Fruit fly (Drosophila melanogaster) whole organism, embryonic: ENCODE data around the gene CG4025.

Experiments used
- CG10654 ChIP-seq: fragments of 200-800 bp; sonication (Bioruptor generic); optimal IDR thresholded peaks from 2 replicates; lab custom pipeline; 2016; ENCODE audit warnings: missing biosample characterization, missing genetic modification characterization
- CG11695 ChIP-seq: fragments of 200-800 bp; sonication (Bioruptor generic); IDR thresholded peaks from 3 replicates; pipeline ENCODE4 v1.3.6; 2022; ENCODE audit warnings: missing biosample characterization, missing genetic modification characterization
- CG12659 ChIP-seq: fragments of 200-800 bp; sonication (Bioruptor generic); optimal IDR thresholded peaks from 3 replicates; lab custom pipeline; 2017; ENCODE audit warnings: mild to moderate bottlenecking, missing biosample characterization, missing genetic modification reagents, missing genetic modification characterization
- CG13894 ChIP-seq: fragments of 200-800 bp; sonication (Bioruptor generic); optimal IDR thresholded peaks from 3 replicates; lab custom pipeline; 2018; ENCODE audit warnings: missing biosample characterization, mild to moderate bottlenecking, missing genetic modification characterization, moderate library complexity
- CG1792 ChIP-seq: fragments of 200-800 bp; sonication (Bioruptor generic); optimal IDR thresholded peaks from 2 replicates; lab custom pipeline; 2016; ENCODE audit warnings: missing biosample characterization, missing genetic modification characterization
- CG2116 ChIP-seq: fragments of 200-800 bp; sonication (Bioruptor generic); optimal IDR thresholded peaks from 3 replicates; lab custom pipeline; 2018; ENCODE audit warnings: missing biosample characterization, mild to moderate bottlenecking, missing genetic modification characterization
- CG2120 ChIP-seq: fragments of 200-800 bp; sonication (Bioruptor generic); optimal IDR thresholded peaks from 3 replicates; lab custom pipeline; 2016; ENCODE audit warnings: missing biosample characterization, missing genetic modification characterization
- CG30431 ChIP-seq: fragments of 200-800 bp; sonication (Bioruptor generic); optimal IDR thresholded peaks from 2 replicates; lab custom pipeline; 2017; ENCODE audit warnings: missing biosample characterization, missing genetic modification characterization
- CG3163 ChIP-seq: fragments of 200-800 bp; sonication (Bioruptor generic); optimal IDR thresholded peaks from 3 replicates; lab custom pipeline; 2016; ENCODE audit warnings: missing biosample characterization, missing genetic modification characterization
- CG33213 ChIP-seq: fragments of 200-800 bp; sonication (Bioruptor generic); optimal IDR thresholded peaks from 3 replicates; lab custom pipeline; 2016; ENCODE audit warnings: missing biosample characterization, missing genetic modification characterization
- CG3847 ChIP-seq: fragments of 200-800 bp; sonication (Bioruptor generic); IDR thresholded peaks from 2 replicates; pipeline ENCODE4 v1.3.6; 2022; ENCODE audit warnings: missing biosample characterization, missing genetic modification characterization
- CG4328 ChIP-seq: fragments of 200-800 bp; sonication (Bioruptor generic); optimal IDR thresholded peaks from 3 replicates; lab custom pipeline; 2017; ENCODE audit warnings: missing biosample characterization, missing genetic modification reagents, missing genetic modification characterization
- CG4707 ChIP-seq: fragments of 200-800 bp; sonication (Bioruptor generic); optimal IDR thresholded peaks from 2 replicates; lab custom pipeline; 2018; ENCODE audit warnings: missing biosample characterization, mild to moderate bottlenecking, missing genetic modification characterization, moderate library complexity
- CG5180 ChIP-seq: fragments of 200-800 bp; sonication (Bioruptor generic); optimal IDR thresholded peaks from 3 replicates; lab custom pipeline; 2017; ENCODE audit warnings: missing biosample characterization, missing genetic modification characterization, mild to moderate bottlenecking, moderate library complexity, missing genetic modification reagents
- CG7987 ChIP-seq: fragments of 200-800 bp; sonication (Bioruptor generic); optimal IDR thresholded peaks from 2 replicates; lab custom pipeline; 2018; ENCODE audit warnings: missing biosample characterization, mild to moderate bottlenecking, missing genetic modification characterization, moderate library complexity
- Drgx ChIP-seq: fragments of 200-800 bp; sonication (Bioruptor generic); IDR thresholded peaks from 2 replicates; pipeline ENCODE4 v1.3.6; 2022; ENCODE audit warnings: missing biosample characterization, missing genetic modification characterization
- E2f1 ChIP-seq: fragments of 200-800 bp; sonication (Bioruptor generic); IDR thresholded peaks from 2 replicates; pipeline ENCODE4 v1.3.6; 2022; ENCODE audit warnings: missing biosample characterization, missing genetic modification characterization
- Hey ChIP-seq: fragments of 200-800 bp; sonication (Bioruptor generic); optimal IDR thresholded peaks from 3 replicates; lab custom pipeline; 2018; ENCODE audit warnings: missing biosample characterization, mild to moderate bottlenecking, missing genetic modification characterization
- Hr3 ChIP-seq: fragments of 200-800 bp; sonication (Bioruptor generic); optimal IDR thresholded peaks from 3 replicates; lab custom pipeline; 2016; ENCODE audit warnings: missing biosample characterization, missing genetic modification characterization
- Hsf ChIP-seq: fragments of 200-800 bp; sonication (Bioruptor generic); optimal IDR thresholded peaks from 3 replicates; lab custom pipeline; 2016; ENCODE audit warnings: missing biosample characterization, missing genetic modification characterization
- MTF-1 ChIP-seq: fragments of 200-800 bp; sonication (Bioruptor generic); optimal IDR thresholded peaks from 2 replicates; lab custom pipeline; 2018; ENCODE audit warnings: missing biosample characterization, mild to moderate bottlenecking, missing genetic modification characterization, borderline replicate concordance
- Med ChIP-seq: fragments of 200-800 bp; sonication (Bioruptor generic); peaks from one replicate; lab custom pipeline; 2016; ENCODE audit warnings: missing biosample characterization, missing genetic modification characterization, mild to moderate bottlenecking, inconsistent platforms, moderate library complexity
- Pdp1 ChIP-seq, 2 experiments: fragments of 200-800 bp; sonication (Bioruptor generic); optimal IDR thresholded peaks; 3 replicates each; lab custom pipeline; 2016; ENCODE audit warnings: missing biosample characterization in 2 of 2, missing genetic modification characterization in 2 of 2, mild to moderate bottlenecking in 1 of 2, moderate library complexity in 1 of 2
- Sry-β ChIP-seq: fragments of 200-800 bp; sonication (Bioruptor generic); optimal IDR thresholded peaks from 2 replicates; lab custom pipeline; 2018; ENCODE audit warnings: missing biosample characterization, mild to moderate bottlenecking, missing genetic modification characterization, moderate library complexity
- Trl ChIP-seq, 3 experiments: fragments of >200 bp in 2 of 3; fragments of 200-800 bp in 1 of 3; sonication (Bioruptor generic) in 1 of 3; optimal IDR thresholded peaks; 2 replicates in 1 of 3; 3 replicates in 2 of 3; lab custom pipeline; 2016 to 2017; ENCODE audit warnings: missing biosample characterization in 1 of 3, missing genetic modification characterization in 1 of 3
- ac ChIP-seq: fragments of 200-800 bp; sonication (Bioruptor generic); optimal IDR thresholded peaks from 3 replicates; lab custom pipeline; 2017; ENCODE audit warnings: missing biosample characterization, mild to moderate bottlenecking, missing genetic modification characterization
- amos ChIP-seq: fragments of 200-800 bp; sonication (Bioruptor generic); IDR thresholded peaks from 2 replicates; pipeline ENCODE4 v1.3.6; 2022; ENCODE audit warnings: missing biosample characterization, missing genetic modification characterization; ENCODE audit not compliant: partially characterized antibody
- aop ChIP-seq: fragments of 200-800 bp; sonication (Bioruptor generic); IDR thresholded peaks from 2 replicates; pipeline ENCODE4 v1.3.6; 2022; ENCODE audit warnings: missing biosample characterization, missing genetic modification characterization
- ase ChIP-seq: fragments of 200-800 bp; sonication (Bioruptor generic); IDR thresholded peaks from 3 replicates; pipeline ENCODE4 v1.3.6; 2022; ENCODE audit warnings: missing biosample characterization, missing genetic modification characterization
- az2 ChIP-seq: fragments of 200-800 bp; sonication (Bioruptor generic); optimal IDR thresholded peaks from 3 replicates; lab custom pipeline; 2016; ENCODE audit warnings: missing biosample characterization, missing genetic modification characterization
- btn ChIP-seq: fragments of 200-800 bp; sonication (Bioruptor generic); optimal IDR thresholded peaks from 2 replicates; lab custom pipeline; 2016; ENCODE audit warnings: missing biosample characterization, missing genetic modification characterization
- caup ChIP-seq: fragments of 200-800 bp; sonication (Bioruptor generic); optimal IDR thresholded peaks from 3 replicates; lab custom pipeline; 2017; ENCODE audit warnings: missing biosample characterization, mild to moderate bottlenecking, missing genetic modification characterization, moderate library complexity; ENCODE audit not compliant: severe bottlenecking
- crc ChIP-seq: fragments of 200-800 bp; sonication (Bioruptor generic); optimal IDR thresholded peaks from 2 replicates; lab custom pipeline; 2016; ENCODE audit warnings: missing biosample characterization, missing genetic modification characterization
- cwo ChIP-seq: fragments of 200-800 bp; sonication (Bioruptor generic); optimal IDR thresholded peaks from 3 replicates; lab custom pipeline; 2017; ENCODE audit warnings: missing biosample characterization, missing genetic modification characterization, mild to moderate bottlenecking, moderate library complexity, missing genetic modification reagents
- exex ChIP-seq: fragments of 200-800 bp; sonication (Bioruptor generic); optimal IDR thresholded peaks from 4 replicates; lab custom pipeline; 2018; ENCODE audit warnings: missing biosample characterization, mild to moderate bottlenecking, missing genetic modification characterization, moderate library complexity
- fd64A ChIP-seq: fragments of 200-800 bp; sonication (Bioruptor generic); optimal IDR thresholded peaks from 3 replicates; lab custom pipeline; 2018; ENCODE audit warnings: missing biosample characterization, mild to moderate bottlenecking, missing genetic modification characterization
- gcm ChIP-seq: fragments of 200-800 bp; sonication (Bioruptor generic); optimal IDR thresholded peaks from 2 replicates; lab custom pipeline; 2019; ENCODE audit warnings: missing biosample characterization, mild to moderate bottlenecking, missing genetic modification characterization, moderate library complexity
- grau ChIP-seq: fragments of 200-800 bp; optimal IDR thresholded peaks from 3 replicates; lab custom pipeline; 2019; ENCODE audit warnings: missing biosample characterization, mild to moderate bottlenecking, missing genetic modification characterization, moderate library complexity
- grn ChIP-seq: fragments of 200-800 bp; sonication (Bioruptor generic); optimal IDR thresholded peaks from 3 replicates; lab custom pipeline; 2017; ENCODE audit warnings: missing biosample characterization, missing genetic modification characterization
- gt ChIP-seq: fragments of 200-800 bp; sonication (Bioruptor generic); IDR thresholded peaks from 2 replicates; pipeline ENCODE4 v1.3.6; 2022; ENCODE audit warnings: missing biosample characterization, missing genetic modification characterization
- hb ChIP-seq: fragments of 200-800 bp; sonication (Bioruptor generic); IDR thresholded peaks from 3 replicates; pipeline ENCODE4 v1.3.6; 2022; ENCODE audit warnings: missing biosample characterization, missing genetic modification characterization; ENCODE audit not compliant: partially characterized antibody
- kni ChIP-seq: fragments of 200-800 bp; sonication (Bioruptor generic); optimal IDR thresholded peaks from 3 replicates; lab custom pipeline; 2017; ENCODE audit warnings: mild to moderate bottlenecking, missing biosample characterization, missing genetic modification reagents, missing genetic modification characterization
- lmd ChIP-seq: fragments of 200-800 bp; sonication (Bioruptor generic); IDR thresholded peaks from 2 replicates; pipeline ENCODE4 v1.3.6; 2022; ENCODE audit warnings: missing biosample characterization, missing genetic modification characterization
- peb ChIP-seq: fragments of 200-800 bp; sonication (Bioruptor generic); IDR thresholded peaks from 2 replicates; pipeline ENCODE4 v1.3.6; 2022; ENCODE audit warnings: missing biosample characterization, missing genetic modification characterization
- sug ChIP-seq: fragments of 200-800 bp; optimal IDR thresholded peaks from 2 replicates; lab custom pipeline; 2019; ENCODE audit warnings: missing biosample characterization, mild to moderate bottlenecking, missing genetic modification characterization, moderate library complexity
- trem ChIP-seq: fragments of 200-800 bp; optimal IDR thresholded peaks from 3 replicates; lab custom pipeline; 2019; ENCODE audit warnings: missing biosample characterization, mild to moderate bottlenecking, missing genetic modification characterization, moderate library complexity
- z ChIP-seq: fragments of 200-800 bp; sonication (Bioruptor generic); IDR thresholded peaks from 3 replicates; pipeline ENCODE4 v1.3.6; 2022; ENCODE audit warnings: missing biosample characterization, missing genetic modification characterization

Gene CG4025

DNA sequence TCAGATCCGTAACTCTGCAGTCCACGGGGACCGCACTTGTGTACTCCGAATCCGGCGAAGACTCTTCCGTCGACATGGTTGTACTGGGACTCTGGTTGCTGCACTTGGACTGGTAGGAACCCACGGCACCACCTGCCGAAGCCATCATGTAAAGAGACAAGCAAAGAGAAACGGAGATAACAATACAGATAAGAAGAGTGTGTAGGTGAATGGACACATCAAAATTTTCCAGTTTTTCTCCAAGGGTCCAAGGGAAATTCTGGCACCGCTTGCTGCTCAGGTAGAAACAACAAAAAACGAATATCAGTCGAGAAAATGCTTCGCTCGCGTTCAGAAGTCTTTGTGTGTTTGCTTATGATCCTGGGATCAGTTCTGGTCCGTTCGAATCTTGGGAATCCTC, 8.5 kb upstream of the CG4025 start, which contains the start of gene CG4194:
Gene CG4194 (plus strand): TSS at position 301 of the 400 bp plus-strand sequence.
- TF ChIP-seq trem (tag; lab: Kevin White, UChicago) (no peak), ac (GFP tag; lab: Kevin White, UChicago) (peak; percentile 8), az2 (no peak), Sry-β (GFP tag; lab: Kevin White, UChicago) (no peak), MTF-1 (no peak), CG4328 (GFP tag; lab: Kevin White, UChicago) (no peak), CG33213 (GFP tag; lab: Kevin White, UChicago) (no peak), crc (GFP tag; lab: Kevin White, UChicago) (no peak), caup (no peak), btn (GFP tag; lab: Kevin White, UChicago) (no peak), CG3163 (GFP tag; lab: Kevin White, UChicago) (peak; percentile 50)

DNA sequence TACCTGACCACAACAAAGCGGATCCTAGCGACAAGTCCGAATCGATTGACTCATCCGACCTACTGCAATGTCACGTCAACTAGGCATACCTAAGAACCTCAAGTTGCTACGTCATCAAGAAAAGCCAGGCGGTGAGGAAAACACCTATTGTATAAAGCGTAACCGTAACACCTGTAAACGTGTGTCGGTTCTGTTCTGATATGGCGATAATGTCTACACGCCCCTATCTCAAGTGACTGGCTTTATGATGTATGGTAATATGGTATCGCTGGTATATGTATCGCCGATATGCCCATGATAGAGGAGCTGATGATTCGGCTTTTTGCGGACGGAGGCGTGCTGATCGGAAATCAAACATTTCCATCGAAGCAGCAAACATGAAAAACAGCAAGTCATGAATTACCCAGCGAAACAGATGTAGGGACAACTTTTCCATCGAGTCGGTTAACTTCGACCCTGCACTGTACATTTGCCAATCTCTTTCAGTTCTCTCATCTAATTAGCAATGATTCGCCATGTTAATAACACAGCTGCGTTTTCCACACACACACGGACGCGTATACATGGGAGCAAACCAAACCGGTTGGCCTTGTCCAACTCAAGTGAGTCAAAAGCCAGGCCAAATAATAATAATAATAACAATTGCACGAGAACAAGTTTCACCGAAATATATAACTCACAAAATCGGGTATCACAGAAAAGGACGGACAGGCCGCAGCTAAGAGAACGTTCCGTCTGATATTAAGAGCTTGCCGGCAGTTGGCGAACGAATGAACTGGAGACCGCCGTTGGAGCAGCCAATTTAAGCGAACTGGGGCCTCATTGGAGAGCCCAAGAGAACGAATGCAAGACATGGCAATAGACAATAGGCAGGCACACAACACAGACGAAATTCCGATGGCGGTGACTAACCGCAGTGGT, 6.7 kb upstream of the CG4025 start:
- TF ChIP-seq CG2116 (GFP tag; lab: Kevin White, UChicago) (no peak), CG11695 (GFP tag; lab: Robert Waterston, UW) (no peak), grau (no peak), amos (GFP tag; lab: Robert Waterston, UW) (0 out of 2 replicates have a peak, but pooled peaks have one; percentile 6), crc (GFP tag; lab: Kevin White, UChicago) (no peak), aop (GFP tag; lab: Robert Waterston, UW) (no peak), hb (GFP tag; lab: Robert Waterston, UW) (no peak), kni (GFP tag; lab: Kevin White, UChicago) (peak; percentile 53), CG7987 (no peak), CG13894 (tag; lab: Kevin White, UChicago) (peak; percentile 42), Hsf (GFP tag; lab: Kevin White, UChicago) (no peak), CG5180 (GFP tag; lab: Kevin White, UChicago) (no peak), peb (GFP tag; lab: Robert Waterston, UW) (no peak), CG12659 (no peak), Drgx (no peak), ase (GFP tag; lab: Robert Waterston, UW) (no peak), grn (GFP tag; lab: Kevin White, UChicago) (peak; percentile 63), Pdp1 (GFP tag; optimal IDR thresholded peaks at IDR 0.05; lab: Kevin White, UChicago) (peak in 1 of 2 experiments; percentile 71), sug (tag; lab: Kevin White, UChicago) (no peak), lmd (GFP tag; lab: Robert Waterston, UW) (no peak), Med (GFP tag; lab: Kevin White, UChicago) (peak; percentile 9), CG1792 (GFP tag; lab: Kevin White, UChicago) (no peak), gt (no peak), Hey (tag; lab: Kevin White, UChicago) (peak; percentile 6), gcm (GFP tag; lab: Kevin White, UChicago) (no peak), CG33213 (GFP tag; lab: Kevin White, UChicago) (no peak), CG3847 (GFP tag; lab: Robert Waterston, UW) (no peak), cwo (GFP tag; lab: Kevin White, UChicago) (peak; percentile 34), exex (tag; lab: Kevin White, UChicago) (peak; percentile 28), E2f1 (GFP tag; lab: Robert Waterston, UW) (no peak), CG2120 (no peak), CG4707 (GFP tag; lab: Kevin White, UChicago) (no peak), fd64A (GFP tag; lab: Kevin White, UChicago) (no peak), Hr3 (GFP tag; lab: Kevin White, UChicago) (no peak), z (GFP tag; lab: Robert Waterston, UW) (no peak), CG30431 (GFP tag; lab: Kevin White, UChicago) (no peak), CG10654 (GFP tag; lab: Kevin White, UChicago) (no peak), Trl (optimal IDR thresholded peaks at IDR 0.05; lab: Kevin White, UChicago) (peak; percentile 12 to 54), Trl (GFP tag; optimal IDR thresholded peaks at IDR 0.05; lab: Kevin White, UChicago) (no peak)
